Fruit fly (Drosophila melanogaster): ENCODE results near the gene CG5783.

CG5783 gene

DNA sequence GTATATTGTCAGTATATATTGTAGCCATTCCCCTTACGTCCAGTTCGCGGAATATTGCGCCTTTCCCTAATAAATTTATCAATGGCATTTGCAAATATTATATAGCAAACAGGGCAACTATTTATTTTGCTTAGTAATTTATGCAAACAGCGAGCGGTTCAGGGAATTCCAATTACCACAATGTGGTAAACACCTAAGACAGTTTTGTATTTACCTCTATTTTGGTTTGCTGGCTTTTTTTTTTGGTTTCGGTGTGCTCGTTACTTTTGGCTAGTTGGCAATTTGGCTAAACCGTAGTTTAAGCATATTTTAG lies 4.1 kb upstream of the CG5783 start:
- TF ChIP-seq Sox100B (GFP tag; optimal IDR thresholded peaks at IDR 0.05): peak; percentile 48
- TF ChIP-seq disco-r (GFP tag; optimal IDR thresholded peaks at IDR 0.05): no peak
- TF ChIP-seq CG3163 (GFP tag; optimal IDR thresholded peaks at IDR 0.05): no peak
- TF ChIP-seq Meics (GFP tag; optimal IDR thresholded peaks at IDR 0.05): peak; percentile 26
- peak; percentile 24 for TF ChIP-seq Asciz (GFP tag; optimal IDR thresholded peaks at IDR 0.05)
- TF ChIP-seq Hand (GFP tag; optimal IDR thresholded peaks at IDR 0.05): peak; percentile 39
- TF ChIP-seq CG11456 (GFP tag; IDR thresholded peaks at IDR 0.05): peak; percentile 4; the same call in 1 of the 3 replicates
- no peak for TF ChIP-seq nerfin-2 (GFP tag; IDR thresholded peaks at IDR 0.05; ENCODE audit: partially characterized antibody)
- peak; percentile 33; the same call in 2 of the 3 replicates for TF ChIP-seq Dbx (GFP tag; IDR thresholded peaks at IDR 0.05)
- no peak for TF ChIP-seq CG14667 (GFP tag; IDR thresholded peaks at IDR 0.05)
- TF ChIP-seq Vsx1 (GFP tag; optimal IDR thresholded peaks at IDR 0.05): peak; percentile 28
- TF ChIP-seq YL-1 (GFP tag; optimal IDR thresholded peaks at IDR 0.05): no peak
- no peak for TF ChIP-seq zen2 (GFP tag; IDR thresholded peaks at IDR 0.05; ENCODE audit: partially characterized antibody)
- no peak for TF ChIP-seq chif (GFP tag; optimal IDR thresholded peaks at IDR 0.05)
- TF ChIP-seq CG3281 (GFP tag; optimal IDR thresholded peaks at IDR 0.05): peak; percentile 35
- TF ChIP-seq CG1233 (GFP tag; optimal IDR thresholded peaks at IDR 0.05): peak; percentile 5
- 0 out of 2 replicates have a peak, but pooled peaks have one; percentile 11 for TF ChIP-seq NFAT (GFP tag; IDR thresholded peaks at IDR 0.05)
- peak in 1 of 2 experiments; percentile 80 for TF ChIP-seq eve (GFP tag; optimal IDR thresholded peaks at IDR 0.05)
- peak; percentile 20 for TF ChIP-seq gem (tag; optimal IDR thresholded peaks at IDR 0.05)
- peak; percentile 26 for TF ChIP-seq CG15011 (GFP tag; optimal IDR thresholded peaks at IDR 0.05)
- peak; percentile 13 for TF ChIP-seq schlank (tag; optimal IDR thresholded peaks at IDR 0.05)

DNA sequence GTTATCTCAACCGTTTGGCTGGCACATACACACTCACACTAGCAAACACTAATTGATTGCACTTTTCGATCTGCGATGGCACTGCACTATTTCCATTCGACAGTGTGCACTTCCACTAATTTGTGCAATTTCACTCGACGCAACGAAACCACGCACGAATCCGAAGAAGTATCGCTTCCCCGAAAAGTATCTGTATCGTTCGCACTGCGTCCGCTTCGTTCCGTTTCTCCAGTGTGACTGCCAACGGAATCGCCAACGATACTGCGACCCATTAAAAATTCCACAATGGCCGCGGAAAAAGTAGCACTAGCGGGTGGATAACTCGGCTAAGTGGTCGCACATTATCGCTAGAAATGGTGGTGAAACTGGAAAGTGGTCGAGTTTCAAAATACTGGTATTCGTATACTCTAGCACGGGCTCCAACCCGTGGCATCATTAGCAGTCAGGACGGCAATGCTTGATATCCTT lies 3.6 kb upstream of the CG5783 start, which contains the start of gene Socs36E:
Gene Socs36E, minus strand, starts transcription at position 246 of the 468 bp plus-strand sequence.
- TF ChIP-seq unpg (GFP tag; optimal IDR thresholded peaks at IDR 0.05) (peak; percentile 48), dm (GFP tag; optimal IDR thresholded peaks at IDR 0.05) (peak; percentile 80), schlank (tag; optimal IDR thresholded peaks at IDR 0.05) (no peak), CG13624 (GFP tag; optimal IDR thresholded peaks at IDR 0.05) (peak; percentile 43), Camta (GFP tag; optimal IDR thresholded peaks at IDR 0.05) (no peak), CG6683 (GFP tag; optimal IDR thresholded peaks at IDR 0.05) (peak; percentile 2), CG11723 (GFP tag; optimal IDR thresholded peaks at IDR 0.05) (no peak), CG6791 (GFP tag; IDR thresholded peaks at IDR 0.05; ENCODE audit: partially characterized antibody) (peak; percentile 72; the same call in 2 of the 3 replicates), CG32767 (GFP tag; IDR thresholded peaks at IDR 0.05) (peak; percentile 58), tio (GFP tag; optimal IDR thresholded peaks at IDR 0.05) (no peak), en (GFP tag; optimal IDR thresholded peaks at IDR 0.05) (no peak), Drgx (GFP tag; IDR thresholded peaks at IDR 0.05) (no peak), CG7839 (tag; optimal IDR thresholded peaks at IDR 0.05) (peak; percentile 22), CG11504 (tag; optimal IDR thresholded peaks at IDR 0.05) (peak; percentile 69), nau (GFP tag; optimal IDR thresholded peaks at IDR 0.05) (no peak), D19A (tag; optimal IDR thresholded peaks at IDR 0.05) (no peak), CG9817 (tag; optimal IDR thresholded peaks at IDR 0.05) (peak; percentile 28), CG8944 (GFP tag; optimal IDR thresholded peaks at IDR 0.05) (peak; percentile 30), HLH4C (GFP tag; IDR thresholded peaks at IDR 0.05; ENCODE audit: partially characterized antibody) (peak; percentile 53; the same call in 2 of the 3 replicates), Awh (GFP tag; IDR thresholded peaks at IDR 0.05) (no peak), Ets97D (GFP tag; optimal IDR thresholded peaks at IDR 0.05) (peak; percentile 91), MESR4 (GFP tag; optimal IDR thresholded peaks at IDR 0.05) (peak; percentile 62), CG18619 (GFP tag; optimal IDR thresholded peaks at IDR 0.05) (peak; percentile 7), oc (tag; optimal IDR thresholded peaks at IDR 0.05) (peak; percentile 24), Opbp (GFP tag; IDR thresholded peaks at IDR 0.05; ENCODE audit: partially characterized antibody) (peak; percentile 72), pho (GFP tag; optimal IDR thresholded peaks at IDR 0.05) (peak; percentile 37), Deaf1 (tag; optimal IDR thresholded peaks at IDR 0.05) (peak; percentile 82), tup (GFP tag; optimal IDR thresholded peaks at IDR 0.05) (no peak), yki (optimal IDR thresholded peaks at IDR 0.05) (peak; percentile 25), CG11085 (GFP tag; IDR thresholded peaks at IDR 0.05) (no peak), da (GFP tag; optimal IDR thresholded peaks at IDR 0.05) (peak; percentile 13)

Data from whole organism, embryonic.